Worm (Caenorhabditis elegans) whole organism, midembryonic: ENCODE measurements around the gene ZK1307.9.

Source experiments
- flt-1 ChIP-seq: fragments of 200-800 bp; sonication (Bioruptor generic); IDR thresholded peaks from 2 replicates; pipeline ENCODE4 v1.3.6; 2022; ENCODE audit warnings: missing genetic modification characterization, missing compliant biosample characterization
- klf-2 ChIP-seq: fragments of 200-800 bp; sonication (Bioruptor generic); conservative IDR thresholded peaks from 2 replicates; pipeline ENCODE4 v1.3.6; 2022; ENCODE audit warnings: missing genetic modification reagents, missing genetic modification characterization, missing compliant biosample characterization
- ref-1 ChIP-seq: fragments of 200-800 bp; sonication (Bioruptor generic); conservative IDR thresholded peaks from 2 replicates; pipeline ENCODE4 v1.3.6; 2022; ENCODE audit warnings: missing genetic modification reagents, missing genetic modification characterization, missing compliant biosample characterization
- ztf-23 ChIP-seq: fragments of 200-800 bp; sonication (Bioruptor generic); IDR thresholded peaks from 2 replicates; pipeline ENCODE4 v1.3.6; 2022; ENCODE audit warnings: missing genetic modification reagents, missing genetic modification characterization, missing compliant biosample characterization
- ztf-29 ChIP-seq: fragments of 200-800 bp; sonication (Bioruptor generic); IDR thresholded peaks from 2 replicates; pipeline ENCODE4 v1.3.6; 2022; ENCODE audit warnings: missing genetic modification reagents, missing genetic modification characterization, missing compliant biosample characterization

- TF ChIP-seq ref-1 (GFP tag; lab: Robert Waterston, UW) (no peak), ztf-29 (GFP tag; lab: Robert Waterston, UW) (no peak), ztf-23 (no peak), klf-2 (no peak), flt-1 (GFP tag; lab: Robert Waterston, UW) (no peak)
Observed at ce11 chrII:9617039-9617901, 32.0 kb upstream of the ZK1307.9 start, which contains the start of gene hal-3.
